Worm (Caenorhabditis elegans) whole organism, midembryonic: ENCODE results near the gene T27E4.5.

Source experiments
- T22C8.4 ChIP-seq: fragments of 200-800 bp; sonication (Bioruptor generic); IDR thresholded peaks from 2 replicates; pipeline ENCODE4 v1.3.6; 2022; ENCODE audit warnings: missing genetic modification characterization, missing compliant biosample characterization
- cog-1 ChIP-seq: sonication (generic microtip); optimal IDR thresholded peaks from 2 replicates; lab custom pipeline; 2016; ENCODE audit warnings: missing genetic modification characterization, missing compliant biosample characterization
- flt-1 ChIP-seq: fragments of 200-800 bp; sonication (Bioruptor generic); IDR thresholded peaks from 2 replicates; pipeline ENCODE4 v1.3.6; 2022; ENCODE audit warnings: missing genetic modification characterization, missing compliant biosample characterization
- klf-2 ChIP-seq: fragments of 200-800 bp; sonication (Bioruptor generic); conservative IDR thresholded peaks from 2 replicates; pipeline ENCODE4 v1.3.6; 2022; ENCODE audit warnings: missing genetic modification reagents, missing genetic modification characterization, missing compliant biosample characterization
- med-1 ChIP-seq: sonication (generic microtip); optimal IDR thresholded peaks from 2 replicates; lab custom pipeline; 2017; ENCODE audit warnings: missing genetic modification characterization, mild to moderate bottlenecking, missing compliant biosample characterization, antibody characterized with exemption, missing genetic modification reagents; ENCODE audit not compliant: insufficient read depth
- ref-1 ChIP-seq: fragments of 200-800 bp; sonication (Bioruptor generic); conservative IDR thresholded peaks from 2 replicates; pipeline ENCODE4 v1.3.6; 2022; ENCODE audit warnings: missing genetic modification reagents, missing genetic modification characterization, missing compliant biosample characterization
- tab-1 ChIP-seq: fragments of 200-800 bp; sonication (Bioruptor generic); IDR thresholded peaks from 2 replicates; pipeline ENCODE4 v1.3.6; 2022; ENCODE audit warnings: missing genetic modification characterization, missing compliant biosample characterization
- ztf-23 ChIP-seq: fragments of 200-800 bp; sonication (Bioruptor generic); IDR thresholded peaks from 2 replicates; pipeline ENCODE4 v1.3.6; 2022; ENCODE audit warnings: missing genetic modification reagents, missing genetic modification characterization, missing compliant biosample characterization
- ztf-29 ChIP-seq: fragments of 200-800 bp; sonication (Bioruptor generic); IDR thresholded peaks from 2 replicates; pipeline ENCODE4 v1.3.6; 2022; ENCODE audit warnings: missing genetic modification reagents, missing genetic modification characterization, missing compliant biosample characterization

T27E4.5 gene

DNA sequence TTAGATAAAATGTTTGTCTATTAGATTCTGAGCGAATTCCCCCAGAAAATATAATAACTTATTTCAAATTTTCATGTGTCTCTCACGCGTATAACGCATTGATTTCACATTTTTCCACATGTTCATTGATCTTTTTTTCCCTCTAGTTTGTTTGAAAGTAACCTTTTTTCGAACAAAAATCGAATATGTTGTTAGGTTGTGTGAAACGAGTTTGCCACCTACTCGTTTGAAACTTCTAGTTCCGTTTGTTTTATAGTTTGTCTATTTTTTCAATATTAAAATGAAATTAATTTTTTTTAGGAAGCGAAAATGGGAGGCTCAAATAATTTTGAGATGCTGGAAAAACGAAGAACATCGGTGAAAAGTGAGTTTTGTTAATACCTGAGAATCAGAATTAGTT is 39.3 kb downstream of the T27E4.5 start, which contains the start of gene C25E10.5:
TSS of gene C25E10.5 (plus strand) at position 301 of the 400 bp plus-strand sequence.
- TF ChIP-seq T22C8.4 (GFP tag; lab: Robert Waterston, UW): no peak
- TF ChIP-seq med-1 (GFP tag; lab: Kevin White, UChicago): no peak
- no peak for TF ChIP-seq klf-2 (GFP tag; lab: Robert Waterston, UW)
- TF ChIP-seq flt-1 (GFP tag; lab: Robert Waterston, UW): no peak
- TF ChIP-seq tab-1 (GFP tag; lab: Robert Waterston, UW): no peak
- no peak for TF ChIP-seq ref-1
- TF ChIP-seq ztf-23 (GFP tag; lab: Robert Waterston, UW): no peak
- TF ChIP-seq cog-1 (tag; lab: Kevin White, UChicago): no peak
- no peak for TF ChIP-seq ztf-29 (GFP tag; lab: Robert Waterston, UW)

DNA sequence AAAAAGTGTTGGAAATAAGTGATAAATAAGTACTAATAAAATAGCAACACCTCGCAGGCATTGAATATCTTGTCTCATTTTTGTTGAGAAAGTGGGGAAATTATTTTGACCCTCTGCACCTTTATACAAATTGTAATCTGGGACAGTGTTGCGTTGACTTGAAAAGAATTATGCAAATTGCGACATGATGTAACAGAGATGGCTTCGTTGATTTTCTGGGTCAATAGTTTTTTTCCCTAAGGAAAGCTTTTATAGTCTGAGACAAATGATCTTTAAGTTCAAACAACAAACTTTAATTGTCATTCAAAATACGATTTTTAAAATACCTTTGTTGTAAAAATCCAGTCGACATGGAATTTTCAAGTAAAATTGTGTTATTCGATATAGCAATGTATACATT is 44.9 kb downstream of the T27E4.5 start, which contains the start of gene bus-1:
TSS of gene bus-1 (minus strand) at position 101 of the 400 bp plus-strand sequence.
- no peak for TF ChIP-seq flt-1 (GFP tag; lab: Robert Waterston, UW)
- TF ChIP-seq T22C8.4 (GFP tag; lab: Robert Waterston, UW): no peak
- no peak for TF ChIP-seq ref-1
- no peak for TF ChIP-seq tab-1 (GFP tag; lab: Robert Waterston, UW)
- no peak for TF ChIP-seq ztf-29 (GFP tag; lab: Robert Waterston, UW)
- TF ChIP-seq med-1 (GFP tag; lab: Kevin White, UChicago): no peak
- TF ChIP-seq cog-1 (tag; lab: Kevin White, UChicago): no peak
- no peak for TF ChIP-seq ztf-23 (GFP tag; lab: Robert Waterston, UW)
- TF ChIP-seq klf-2 (GFP tag; lab: Robert Waterston, UW): no peak

DNA sequence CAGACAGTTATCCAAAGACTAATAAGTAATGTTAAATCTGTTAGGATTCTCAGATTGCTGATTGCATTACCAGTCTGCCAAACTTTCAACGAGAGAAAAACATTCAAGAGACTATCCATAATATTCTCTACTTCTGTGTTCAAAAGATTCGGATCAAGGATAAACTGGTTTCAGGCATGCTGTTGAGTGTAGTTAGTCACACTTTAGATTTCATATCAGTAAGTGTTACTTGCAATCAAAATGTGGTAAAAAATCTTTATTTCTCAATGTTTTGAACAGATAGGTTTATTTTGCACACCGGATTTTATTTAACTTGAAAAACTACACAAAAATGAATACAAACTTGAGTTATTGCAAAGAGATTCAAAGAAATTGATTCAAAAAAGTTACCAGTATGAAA is 47.5 kb downstream of the T27E4.5 start, which contains the start of gene oac-41:
TSS of gene oac-41 (minus strand) at position 101 of the 400 bp plus-strand sequence.
- TF ChIP-seq med-1 (GFP tag; lab: Kevin White, UChicago): no peak
- TF ChIP-seq klf-2 (GFP tag; lab: Robert Waterston, UW): no peak
- no peak for TF ChIP-seq tab-1 (GFP tag; lab: Robert Waterston, UW)
- no peak for TF ChIP-seq ref-1

DNA sequence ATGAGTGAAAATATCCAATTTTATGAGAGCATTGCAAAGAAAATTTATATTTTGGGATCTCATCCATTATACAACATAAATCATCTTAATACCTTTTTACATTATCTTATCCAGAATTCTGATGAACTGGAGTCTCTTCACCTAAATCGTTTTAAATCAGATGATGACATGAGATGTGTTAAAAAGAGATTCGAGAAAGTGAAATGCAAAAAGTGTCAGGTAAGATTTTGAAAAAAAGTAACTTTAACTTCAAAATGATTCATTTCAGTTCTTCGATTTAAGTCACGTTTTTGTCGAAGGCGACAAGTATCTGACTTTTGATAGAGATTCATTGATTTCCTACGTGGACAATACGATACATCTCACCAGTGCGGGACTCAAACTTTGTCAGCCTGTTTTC is 50.7 kb downstream of the T27E4.5 start:
- TF ChIP-seq klf-2 (GFP tag; lab: Robert Waterston, UW) (no peak), ztf-23 (GFP tag; lab: Robert Waterston, UW) (no peak), tab-1 (GFP tag; lab: Robert Waterston, UW) (no peak), flt-1 (GFP tag; lab: Robert Waterston, UW) (no peak), med-1 (GFP tag; lab: Kevin White, UChicago) (no peak), ref-1 (no peak), ztf-29 (GFP tag; lab: Robert Waterston, UW) (no peak), T22C8.4 (GFP tag; lab: Robert Waterston, UW) (no peak), cog-1 (tag; lab: Kevin White, UChicago) (no peak)
